Worm (Caenorhabditis elegans): ENCODE data around the gene C45B11.2.
A peak's percentile ranks its signal among the peaks of the same experiment; 100 is the strongest.

The C45B11.2 gene

DNA sequence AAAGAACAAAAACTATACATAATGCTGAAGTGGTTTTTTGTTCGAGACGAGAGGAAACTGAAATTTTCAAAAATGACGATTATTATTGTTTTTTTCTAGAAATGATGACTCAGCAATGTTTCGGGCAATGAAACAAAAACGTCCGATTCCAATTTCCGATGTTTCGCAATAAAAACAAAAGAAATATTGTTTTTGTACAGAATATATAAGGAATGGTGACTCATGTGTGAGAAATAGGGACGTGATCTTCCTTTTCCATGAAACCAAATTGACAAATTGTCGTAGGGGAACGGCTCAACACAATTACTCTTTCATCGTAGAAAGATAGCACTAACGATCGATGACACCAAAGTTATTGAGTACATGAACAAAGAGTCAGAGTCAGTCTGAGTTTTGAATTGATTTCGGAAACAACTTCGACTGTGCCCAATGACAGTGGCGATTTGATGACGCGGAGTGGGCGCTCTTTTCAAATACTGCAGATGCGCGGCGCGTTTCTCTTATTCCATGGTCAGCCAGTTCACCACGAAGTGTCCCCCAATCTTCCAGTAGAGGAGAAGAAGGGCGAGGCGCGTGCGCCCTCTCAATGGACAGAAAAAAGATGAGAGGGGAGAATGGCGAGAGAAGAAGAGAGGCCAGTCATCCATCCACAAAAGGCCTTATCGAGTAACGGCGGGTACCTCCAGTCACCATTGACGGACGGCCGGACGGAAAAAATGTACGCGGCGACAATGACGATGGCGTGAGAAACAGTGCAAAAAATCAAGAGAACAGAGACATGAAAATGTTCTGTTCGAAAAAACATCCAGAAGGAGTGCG, 32.9 kb downstream of the C45B11.2 start (continued):
- no peak for TF ChIP-seq F23B12.7 (tag; optimal IDR thresholded peaks at IDR 0.05; ENCODE audit: insufficient read depth)

- TF ChIP-seq ccch-3 (GFP tag; optimal IDR thresholded peaks at IDR 0.05): no peak
- no peak for TF ChIP-seq hsf-1 (GFP tag; IDR thresholded peaks at IDR 0.05)
- TF ChIP-seq aptf-3 (GFP tag; IDR thresholded peaks at IDR 0.05): no peak
- no peak for TF ChIP-seq zim-3 (tag; optimal IDR thresholded peaks at IDR 0.05)
- no peak for TF ChIP-seq C17E4.6 (GFP tag; IDR thresholded peaks at IDR 0.05)
- TF ChIP-seq ceh-91 (GFP tag; IDR thresholded peaks at IDR 0.05): no peak
- TF ChIP-seq unc-130 (GFP tag; optimal IDR thresholded peaks at IDR 0.05): no peak
- no peak for TF ChIP-seq lin-40 (tag; optimal IDR thresholded peaks at IDR 0.05)
- no peak for TF ChIP-seq ceh-27 (GFP tag; optimal IDR thresholded peaks at IDR 0.05)
- TF ChIP-seq madf-10 (tag; optimal IDR thresholded peaks at IDR 0.05): no peak
- no peak for TF ChIP-seq nfyb-1 (GFP tag; IDR thresholded peaks at IDR 0.05)
- TF ChIP-seq F55B11.4 (tag; optimal IDR thresholded peaks at IDR 0.05; ENCODE audit: borderline replicate concordance, insufficient read depth): no peak
- TF ChIP-seq rec-8 (tag; optimal IDR thresholded peaks at IDR 0.05): no peak
- no peak for TF ChIP-seq zfh-2 (GFP tag; conservative IDR thresholded peaks at IDR 0.05)
- peak; percentile 64 for TF ChIP-seq madf-8 (GFP tag; conservative IDR thresholded peaks at IDR 0.05)
- TF ChIP-seq ztf-22 (GFP tag; optimal IDR thresholded peaks at IDR 0.05): no peak
- TF ChIP-seq F39B2.1 (GFP tag; IDR thresholded peaks at IDR 0.05): no peak
- TF ChIP-seq lag-1 (GFP tag; IDR thresholded peaks at IDR 0.05): no peak
- no peak for TF ChIP-seq B0261.1 (tag; optimal IDR thresholded peaks at IDR 0.05)
- no peak for TF ChIP-seq rcor-1 (GFP tag; IDR thresholded peaks at IDR 0.05)
- peak; percentile 65 for TF ChIP-seq efl-1 (GFP tag; optimal IDR thresholded peaks at IDR 0.05)
- TF ChIP-seq dpff-1 (tag; optimal IDR thresholded peaks at IDR 0.05): peak; percentile 78
- TF ChIP-seq lin-54 (GFP tag; optimal IDR thresholded peaks at IDR 0.05): no peak
- TF ChIP-seq madf-6 (GFP tag; IDR thresholded peaks at IDR 0.05): peak; percentile 87
- no peak for TF ChIP-seq F57A8.1 (GFP tag; optimal IDR thresholded peaks at IDR 0.05)
- TF ChIP-seq xnd-1 (tag; optimal IDR thresholded peaks at IDR 0.05): peak; percentile 76
- no peak for TF ChIP-seq pha-4 (tag; optimal IDR thresholded peaks at IDR 0.05)
- no peak for TF ChIP-seq nhr-27 (tag; optimal IDR thresholded peaks at IDR 0.05)
- TF ChIP-seq ekl-4 (GFP tag; IDR thresholded peaks at IDR 0.05): no peak
- TF ChIP-seq lin-35 (GFP tag; optimal IDR thresholded peaks at IDR 0.05): peak in 1 of 3 experiments; percentile 16
- no peak for TF ChIP-seq snpc-1.1 (tag; optimal IDR thresholded peaks at IDR 0.05; ENCODE audit: insufficient read depth)
- TF ChIP-seq ztf-18 (tag; optimal IDR thresholded peaks at IDR 0.05): no peak
- no peak for TF ChIP-seq Y95B8A.8 (GFP tag; IDR thresholded peaks at IDR 0.05)
- TF ChIP-seq let-526 (GFP tag; IDR thresholded peaks at IDR 0.05): no peak
- no peak for TF ChIP-seq K11D2.4 (GFP tag; IDR thresholded peaks at IDR 0.05)
- no peak for TF ChIP-seq bed-1 (GFP tag; IDR thresholded peaks at IDR 0.05)
- TF ChIP-seq snpc-1.3 (tag; optimal IDR thresholded peaks at IDR 0.05; ENCODE audit: insufficient read depth): peak; percentile 6
- no peak for TF ChIP-seq D2030.7 (GFP tag; IDR thresholded peaks at IDR 0.05)
- TF ChIP-seq Y67H2A.10 (GFP tag; conservative IDR thresholded peaks at IDR 0.05): no peak
- no peak for TF ChIP-seq F49E8.2 (tag; optimal IDR thresholded peaks at IDR 0.05; ENCODE audit: insufficient read depth)
- no peak for TF ChIP-seq unc-62 (GFP tag; optimal IDR thresholded peaks at IDR 0.05)
- no peak for TF ChIP-seq sdz-38 (tag; optimal IDR thresholded peaks at IDR 0.05)
- TF ChIP-seq cebp-2 (GFP tag; IDR thresholded peaks at IDR 0.05): no peak
- no peak for TF ChIP-seq T26A5.8 (tag; optimal IDR thresholded peaks at IDR 0.05)
These were observed 33.5 kb downstream of the C45B11.2 start for ce11 chrV:11076028-11076402.

All from whole organism, young adult.